Worm (Caenorhabditis elegans) whole organism, early embryonic: ENCODE data around the gene tmed-10.

Source experiments
- ama-1 ChIP-seq: fragments of 150-350 bp; optimal IDR thresholded peaks from 2 replicates; lab custom pipeline; 2014
- flt-1 ChIP-seq: fragments of 200-800 bp; sonication (Bioruptor generic); IDR thresholded peaks from 2 replicates; pipeline ENCODE4 v1.3.6; 2022; ENCODE audit warnings: missing genetic modification characterization, missing compliant biosample characterization
- hmg-4 ChIP-seq: fragments of 200-800 bp; sonication (Bioruptor generic); optimal IDR thresholded peaks from 2 replicates; lab custom pipeline; 2018; ENCODE audit warnings: mild to moderate bottlenecking, missing genetic modification characterization, missing compliant biosample characterization
- tbx-37 ChIP-seq: fragments of 200-800 bp; sonication (Bioruptor generic); conservative IDR thresholded peaks from 2 replicates; pipeline ENCODE4 v1.3.6; 2022; ENCODE audit warnings: missing genetic modification reagents, missing genetic modification characterization, missing compliant biosample characterization

- peak; percentile 50; the same call in 1 of the 2 replicates for TF ChIP-seq flt-1
- TF ChIP-seq ama-1 = no peak
- TF ChIP-seq hmg-4 (GFP tag; lab: Kevin White, UChicago) = no peak
- no peak for TF ChIP-seq tbx-37
Observed at ce11 chrV:11326914-11327367, at the start of gene tmed-10.
